Worm (Caenorhabditis elegans) whole organism, young adult: Measurements from ENCODE around the gene str-153.

Experiments used
- K11D2.4 ChIP-seq: fragments of 200-800 bp; sonication (Bioruptor generic); IDR thresholded peaks from 2 replicates; pipeline ENCODE4 v1.3.6; 2022; ENCODE audit warnings: missing genetic modification reagents, missing genetic modification characterization, missing compliant biosample characterization
- egl-44 ChIP-seq: fragments of 200-800 bp; sonication (Bioruptor generic); IDR thresholded peaks from 2 replicates; pipeline ENCODE4 v1.3.6; 2022; ENCODE audit warnings: missing genetic modification reagents, missing genetic modification characterization, missing compliant biosample characterization
- lin-35 ChIP-seq, 3 experiments: fragments of 150-350 bp in 2 of 3; sonication (generic microtip) in 1 of 3; optimal IDR thresholded peaks; 2 replicates each; lab custom pipeline; 2014 to 2018; ENCODE audit warnings: missing biosample characterization in 3 of 3, missing genetic modification characterization in 3 of 3, missing genetic modification reagents in 3 of 3
- madf-6 ChIP-seq: fragments of 200-800 bp; sonication (Bioruptor generic); IDR thresholded peaks from 2 replicates; pipeline ENCODE4 v1.3.6; 2022; ENCODE audit warnings: missing genetic modification reagents, missing genetic modification characterization, missing compliant biosample characterization
- nfya-2 ChIP-seq: fragments of 200-800 bp; sonication (Bioruptor generic); IDR thresholded peaks from 2 replicates; pipeline ENCODE4 v1.3.6; 2022; ENCODE audit warnings: missing genetic modification reagents, missing genetic modification characterization, missing compliant biosample characterization
- nhr-90 ChIP-seq: sonication (generic microtip); optimal IDR thresholded peaks from 2 replicates; lab custom pipeline; 2016; ENCODE audit warnings: missing genotype, mild to moderate bottlenecking, missing genetic modification characterization, missing compliant biosample characterization
- sea-2 ChIP-seq: fragments of 200-800 bp; sonication (Bioruptor generic); IDR thresholded peaks from 2 replicates; pipeline ENCODE4 v1.3.6; 2022; ENCODE audit warnings: missing genetic modification characterization, missing compliant biosample characterization
- ztf-25 ChIP-seq: fragments of 200-800 bp; sonication (Bioruptor generic); IDR thresholded peaks from 2 replicates; pipeline ENCODE4 v1.3.6; 2022; ENCODE audit warnings: missing genetic modification reagents, missing genetic modification characterization, missing compliant biosample characterization

ce11 chrIV:4981027-4981426 lies 46.8 kb downstream of the str-153 start, which contains the start of gene srz-24:
- TF ChIP-seq ztf-25 (no peak), egl-44 (GFP tag; lab: Robert Waterston, UW) (no peak), sea-2 (GFP tag; lab: Robert Waterston, UW) (no peak), nfya-2 (GFP tag; lab: Robert Waterston, UW) (no peak), madf-6 (no peak), K11D2.4 (no peak), nhr-90 (no peak), lin-35 (GFP tag; optimal IDR thresholded peaks at IDR 0.05; lab: Kevin White, UChicago) (no peak)
